Worm (Caenorhabditis elegans) whole organism, early embryonic: ENCODE measurements around the gene erh-1.

Source experiments
- B0310.2 ChIP-seq: sonication (generic microtip); optimal IDR thresholded peaks from 2 replicates; lab custom pipeline; 2016; ENCODE audit warnings: mild to moderate bottlenecking, missing genetic modification characterization, missing compliant biosample characterization
- ama-1 ChIP-seq: fragments of 150-350 bp; optimal IDR thresholded peaks from 2 replicates; lab custom pipeline; 2014
- ceh-36 ChIP-seq: sonication (generic microtip); optimal IDR thresholded peaks from 2 replicates; lab custom pipeline; 2016; ENCODE audit warnings: missing genetic modification characterization, inconsistent platforms, missing compliant biosample characterization
- flt-1 ChIP-seq: fragments of 200-800 bp; sonication (Bioruptor generic); IDR thresholded peaks from 2 replicates; pipeline ENCODE4 v1.3.6; 2022; ENCODE audit warnings: missing genetic modification characterization, missing compliant biosample characterization
- hnd-1 ChIP-seq: sonication (generic microtip); optimal IDR thresholded peaks from 2 replicates; lab custom pipeline; 2016; ENCODE audit warnings: missing genetic modification characterization, missing compliant biosample characterization
- scrt-1 ChIP-seq: fragments of 200-800 bp; sonication (Bioruptor generic); IDR thresholded peaks from 2 replicates; pipeline ENCODE4 v1.3.6; 2022; ENCODE audit warnings: missing genetic modification characterization, missing compliant biosample characterization
- tbx-11 ChIP-seq: fragments of 200-800 bp; sonication (Bioruptor generic); IDR thresholded peaks from 2 replicates; pipeline ENCODE4 v1.3.6; 2022; ENCODE audit warnings: missing genetic modification characterization, missing compliant biosample characterization
- tbx-37 ChIP-seq: fragments of 200-800 bp; sonication (Bioruptor generic); conservative IDR thresholded peaks from 2 replicates; pipeline ENCODE4 v1.3.6; 2022; ENCODE audit warnings: missing genetic modification reagents, missing genetic modification characterization, missing compliant biosample characterization
- tra-4 ChIP-seq: sonication (generic microtip); optimal IDR thresholded peaks from 2 replicates; lab custom pipeline; 2017; ENCODE audit warnings: missing genetic modification characterization, missing compliant biosample characterization

ce11 chrV:10557676-10558075 is 21.3 kb downstream of the erh-1 start, which contains the start of gene best-14:
- TF ChIP-seq tbx-11 (GFP tag; lab: Robert Waterston, UW) (no peak), scrt-1 (GFP tag; lab: Robert Waterston, UW) (no peak), flt-1 (GFP tag; lab: Robert Waterston, UW) (no peak), tbx-37 (no peak), ama-1 (lab: Kevin White, UChicago) (no peak), hnd-1 (tag; lab: Kevin White, UChicago) (no peak), tra-4 (tag; lab: Kevin White, UChicago) (no peak), B0310.2 (tag; lab: Kevin White, UChicago) (no peak), ceh-36 (no peak)
